Fruit fly (Drosophila melanogaster) whole organism, embryonic: ENCODE results near the gene CG17819.
A peak's percentile ranks its signal among the peaks of the same experiment; 100 is the strongest.

ENCODE experiments used
- ATbp ChIP-seq: fragments of 200-800 bp; sonication (Bioruptor generic); optimal IDR thresholded peaks from 2 replicates; lab custom pipeline; 2017; ENCODE audit warnings: missing biosample characterization, mild to moderate bottlenecking, missing genetic modification characterization, missing genetic modification reagents
- Asciz ChIP-seq: fragments of 200-800 bp; sonication (Bioruptor generic); optimal IDR thresholded peaks from 2 replicates; lab custom pipeline; 2017; ENCODE audit warnings: missing biosample characterization, mild to moderate bottlenecking, missing genetic modification characterization, missing genetic modification reagents
- Awh ChIP-seq: fragments of 200-800 bp; sonication (Bioruptor generic); IDR thresholded peaks from 2 replicates; pipeline ENCODE4, ENCODE4 v1.3.6; 2022; ENCODE audit warnings: missing biosample characterization, missing genetic modification characterization
- CG10209 ChIP-seq: fragments of 200-800 bp; sonication (Bioruptor generic); optimal IDR thresholded peaks from 3 replicates; lab custom pipeline; 2017; ENCODE audit warnings: missing biosample characterization, mild to moderate bottlenecking, missing genetic modification characterization, missing genetic modification reagents
- CG10431 ChIP-seq: fragments of 200-800 bp; sonication (Bioruptor generic); optimal IDR thresholded peaks from 3 replicates; lab custom pipeline; 2018; ENCODE audit warnings: missing biosample characterization, mild to moderate bottlenecking, missing genetic modification characterization
- CG10959 ChIP-seq: fragments of 200-800 bp; sonication (Bioruptor generic); IDR thresholded peaks from 2 replicates; pipeline ENCODE4 v1.3.6; 2022; ENCODE audit warnings: missing biosample characterization, missing genetic modification characterization
- CG11723 ChIP-seq: fragments of 200-800 bp; sonication (Bioruptor generic); optimal IDR thresholded peaks from 2 replicates; lab custom pipeline; 2017; ENCODE audit warnings: missing biosample characterization, mild to moderate bottlenecking, missing genetic modification characterization
- CG12769 ChIP-seq: fragments of 200-800 bp; sonication (Bioruptor generic); optimal IDR thresholded peaks from 2 replicates; lab custom pipeline; 2019; ENCODE audit warnings: missing biosample characterization, mild to moderate bottlenecking, missing genetic modification characterization, moderate library complexity
- CG12942 ChIP-seq: fragments of 200-800 bp; sonication (Bioruptor generic); optimal IDR thresholded peaks from 3 replicates; lab custom pipeline; 2016; ENCODE audit warnings: missing biosample characterization, missing genetic modification characterization
- CG14667 ChIP-seq: fragments of 200-800 bp; sonication (Bioruptor generic); IDR thresholded peaks from 2 replicates; pipeline ENCODE4 v1.3.6; 2022; ENCODE audit warnings: missing biosample characterization, missing genetic modification characterization
- CG14710 ChIP-seq: fragments of 200-800 bp; sonication (Bioruptor generic); optimal IDR thresholded peaks from 3 replicates; lab custom pipeline; 2019; ENCODE audit warnings: missing biosample characterization, mild to moderate bottlenecking, missing genetic modification characterization, moderate library complexity
- CG17328 ChIP-seq: fragments of 200-800 bp; sonication (Bioruptor generic); IDR thresholded peaks from 2 replicates; pipeline ENCODE4 v1.3.6; 2022; ENCODE audit warnings: missing biosample characterization, missing genetic modification characterization
- CG17361 ChIP-seq: fragments of 200-800 bp; sonication (Bioruptor generic); IDR thresholded peaks from 3 replicates; pipeline ENCODE4 v1.3.6; 2022; ENCODE audit warnings: missing biosample characterization, missing genetic modification characterization
- CG17829 ChIP-seq: fragments of 200-800 bp; optimal IDR thresholded peaks from 2 replicates; lab custom pipeline; 2019; ENCODE audit warnings: missing biosample characterization, mild to moderate bottlenecking, missing genetic modification characterization, moderate library complexity
- CG2202 ChIP-seq: fragments of 200-800 bp; sonication (Bioruptor generic); optimal IDR thresholded peaks from 2 replicates; lab custom pipeline; 2018; ENCODE audit warnings: missing biosample characterization, mild to moderate bottlenecking, missing genetic modification characterization
- CG2712 ChIP-seq: fragments of 200-800 bp; optimal IDR thresholded peaks from 3 replicates; lab custom pipeline; 2019; ENCODE audit warnings: missing biosample characterization, mild to moderate bottlenecking, missing genetic modification characterization, moderate library complexity
- CG2875 ChIP-seq: fragments of 200-800 bp; sonication (Bioruptor generic); optimal IDR thresholded peaks from 2 replicates; lab custom pipeline; 2017; ENCODE audit warnings: missing biosample characterization, mild to moderate bottlenecking, missing genetic modification characterization, missing genetic modification reagents
- CG31441 ChIP-seq: fragments of 200-800 bp; sonication (Bioruptor generic); IDR thresholded peaks from 2 replicates; pipeline ENCODE4 v1.3.6; 2022; ENCODE audit warnings: missing biosample characterization, missing genetic modification characterization
- CG34422 ChIP-seq: fragments of 200-800 bp; sonication (Bioruptor generic); IDR thresholded peaks from 3 replicates; pipeline ENCODE4 v1.3.6; 2022; ENCODE audit warnings: missing biosample characterization, missing genetic modification characterization
- CG6254 ChIP-seq: fragments of 200-800 bp; sonication (Bioruptor generic); optimal IDR thresholded peaks from 3 replicates; lab custom pipeline; 2017; ENCODE audit warnings: mild to moderate bottlenecking, missing biosample characterization, missing genetic modification reagents, missing genetic modification characterization
- CG6689 ChIP-seq: fragments of 200-800 bp; sonication (Bioruptor generic); IDR thresholded peaks from 2 replicates; pipeline ENCODE4 v1.3.6; 2022; ENCODE audit warnings: missing biosample characterization, missing genetic modification characterization
- CG6813 ChIP-seq: fragments of 200-800 bp; sonication (Bioruptor generic); optimal IDR thresholded peaks from 2 replicates; lab custom pipeline; 2017; ENCODE audit warnings: missing biosample characterization, missing genetic modification characterization, mild to moderate bottlenecking, moderate library complexity, missing genetic modification reagents
- CG7357 ChIP-seq: fragments of 200-800 bp; sonication (Bioruptor generic); IDR thresholded peaks from 3 replicates; pipeline ENCODE4 v1.3.6; 2022; ENCODE audit warnings: missing biosample characterization, missing genetic modification characterization
- Dref ChIP-seq: fragments of 200-800 bp; sonication (Bioruptor generic); IDR thresholded peaks from 2 replicates; pipeline ENCODE4 v1.3.6; 2022; ENCODE audit warnings: missing biosample characterization, missing genetic modification characterization
- Fer2 ChIP-seq: fragments of 200-800 bp; sonication (Bioruptor generic); optimal IDR thresholded peaks from 2 replicates; lab custom pipeline; 2018; ENCODE audit warnings: missing biosample characterization, mild to moderate bottlenecking, missing genetic modification characterization, moderate library complexity
- Lhr ChIP-seq: fragments of 200-800 bp; sonication (Bioruptor generic); optimal IDR thresholded peaks from 3 replicates; lab custom pipeline; 2017; ENCODE audit warnings: mild to moderate bottlenecking, missing biosample characterization, missing genetic modification reagents, missing genetic modification characterization
- Meics ChIP-seq: fragments of 200-800 bp; sonication (Bioruptor generic); optimal IDR thresholded peaks from 2 replicates; lab custom pipeline; 2017; ENCODE audit warnings: missing biosample characterization, mild to moderate bottlenecking, missing genetic modification characterization
- NK7.1 ChIP-seq: fragments of 200-800 bp; sonication (Bioruptor generic); optimal IDR thresholded peaks from 3 replicates; lab custom pipeline; 2016; ENCODE audit warnings: missing biosample characterization, missing genetic modification characterization
- Optix ChIP-seq: fragments of 200-800 bp; sonication (Bioruptor generic); IDR thresholded peaks from 3 replicates; pipeline ENCODE4 v1.3.6; 2022; ENCODE audit warnings: missing biosample characterization, missing genetic modification characterization
- Rfx ChIP-seq: fragments of 200-800 bp; sonication (Bioruptor generic); IDR thresholded peaks from 2 replicates; pipeline ENCODE4 v1.3.6; 2022; ENCODE audit warnings: missing biosample characterization, missing genetic modification characterization
- Taf1 ChIP-seq: fragments of 200-800 bp; sonication (Bioruptor generic); IDR thresholded peaks from 2 replicates; pipeline ENCODE4 v1.3.6; 2022; ENCODE audit warnings: missing biosample characterization, missing genetic modification characterization
- Xrp1 ChIP-seq: fragments of 200-800 bp; sonication (Bioruptor generic); IDR thresholded peaks from 2 replicates; pipeline ENCODE4 v1.3.6; 2022; ENCODE audit warnings: missing biosample characterization, missing genetic modification characterization
- crp ChIP-seq, 2 experiments: fragments of 200-800 bp; sonication (Bioruptor generic); optimal IDR thresholded peaks; 2 replicates in 1 of 2; 3 replicates in 1 of 2; lab custom pipeline; 2017; ENCODE audit warnings: missing biosample characterization in 2 of 2, missing genetic modification characterization in 2 of 2, mild to moderate bottlenecking in 1 of 2, moderate library complexity in 1 of 2
- en ChIP-seq: fragments of 200-800 bp; sonication (Bioruptor generic); optimal IDR thresholded peaks from 2 replicates; lab custom pipeline; 2016; ENCODE audit warnings: missing biosample characterization, missing genetic modification characterization
- fd102C ChIP-seq: fragments of 200-800 bp; sonication (Bioruptor generic); optimal IDR thresholded peaks from 2 replicates; lab custom pipeline; 2018; ENCODE audit warnings: missing biosample characterization, mild to moderate bottlenecking, missing genetic modification characterization, moderate library complexity
- fd3F ChIP-seq: fragments of 200-800 bp; sonication (Bioruptor generic); optimal IDR thresholded peaks from 2 replicates; lab custom pipeline; 2018; ENCODE audit warnings: missing biosample characterization, mild to moderate bottlenecking, missing genetic modification characterization, moderate library complexity
- fd64A ChIP-seq: fragments of 200-800 bp; sonication (Bioruptor generic); optimal IDR thresholded peaks from 3 replicates; lab custom pipeline; 2018; ENCODE audit warnings: missing biosample characterization, mild to moderate bottlenecking, missing genetic modification characterization
- gro ChIP-seq: fragments of 200-800 bp; sonication (Bioruptor generic); optimal IDR thresholded peaks from 2 replicates; lab custom pipeline; 2016; ENCODE audit warnings: missing biosample characterization, missing genetic modification characterization
- jing ChIP-seq: fragments of 200-800 bp; sonication (Bioruptor generic); optimal IDR thresholded peaks from 2 replicates; lab custom pipeline; 2018; ENCODE audit warnings: missing biosample characterization, mild to moderate bottlenecking, missing genetic modification characterization
- kah ChIP-seq: fragments of 200-800 bp; sonication (Bioruptor generic); optimal IDR thresholded peaks from 2 replicates; lab custom pipeline; 2018; ENCODE audit warnings: missing biosample characterization, mild to moderate bottlenecking, missing genetic modification characterization
- lilli ChIP-seq: fragments of 200-800 bp; sonication (Bioruptor generic); optimal IDR thresholded peaks from 3 replicates; lab custom pipeline; 2016; ENCODE audit warnings: missing biosample characterization, missing genetic modification characterization
- lmd ChIP-seq: fragments of 200-800 bp; sonication (Bioruptor generic); IDR thresholded peaks from 2 replicates; pipeline ENCODE4 v1.3.6; 2022; ENCODE audit warnings: missing biosample characterization, missing genetic modification characterization
- luna ChIP-seq: fragments of 200-800 bp; sonication (Bioruptor generic); optimal IDR thresholded peaks from 2 replicates; lab custom pipeline; 2016; ENCODE audit warnings: missing biosample characterization, missing genetic modification characterization
- nerfin-1 ChIP-seq: fragments of 200-800 bp; sonication (Bioruptor generic); optimal IDR thresholded peaks from 3 replicates; lab custom pipeline; 2019; ENCODE audit warnings: missing biosample characterization, mild to moderate bottlenecking, missing genetic modification characterization, moderate library complexity
- sqz ChIP-seq: fragments of 200-800 bp; sonication (Bioruptor generic); optimal IDR thresholded peaks from 3 replicates; lab custom pipeline; 2018; ENCODE audit warnings: missing biosample characterization, mild to moderate bottlenecking, missing genetic modification characterization
- stwl ChIP-seq: fragments of 200-800 bp; sonication (Bioruptor generic); optimal IDR thresholded peaks from 3 replicates; lab custom pipeline; 2018; ENCODE audit warnings: missing biosample characterization, mild to moderate bottlenecking, missing genetic modification characterization, moderate library complexity
- tin ChIP-seq: fragments of 200-800 bp; sonication (Bioruptor generic); optimal IDR thresholded peaks from 3 replicates; lab custom pipeline; 2016; ENCODE audit warnings: missing biosample characterization, missing genetic modification characterization
- trh ChIP-seq: fragments of 200-800 bp; sonication (Bioruptor generic); optimal IDR thresholded peaks from 2 replicates; lab custom pipeline; 2016; ENCODE audit warnings: missing biosample characterization, missing genetic modification characterization
- tx ChIP-seq: fragments of 200-800 bp; sonication (Bioruptor generic); optimal IDR thresholded peaks from 2 replicates; lab custom pipeline; 2016; ENCODE audit warnings: missing biosample characterization, missing genetic modification characterization
- wek ChIP-seq: fragments of 200-800 bp; sonication (Bioruptor generic); optimal IDR thresholded peaks from 3 replicates; lab custom pipeline; 2018; ENCODE audit warnings: missing biosample characterization, mild to moderate bottlenecking, missing genetic modification characterization, moderate library complexity
- zen ChIP-seq: fragments of 200-800 bp; sonication (Bioruptor generic); optimal IDR thresholded peaks from 3 replicates; lab custom pipeline; 2018; ENCODE audit warnings: missing biosample characterization, mild to moderate bottlenecking, missing genetic modification characterization, moderate library complexity

CG17819 gene

dm6 chr3R:21859509-21859908 lies 25.8 kb downstream of the CG17819 start (continued):
- TF ChIP-seq Lhr (GFP tag; lab: Kevin White, UChicago) (peak; percentile 8), Rfx (GFP tag; lab: Robert Waterston, UW) (no peak), CG11723 (peak; percentile 9), gro (GFP tag; lab: Kevin White, UChicago) (no peak), CG12942 (GFP tag; lab: Kevin White, UChicago) (peak; percentile 23), CG10209 (GFP tag; lab: Kevin White, UChicago) (peak; percentile 41), CG17361 (peak; percentile 61; the same call in 2 of the 3 replicates), CG10959 (peak; percentile 36), CG10431 (no peak), lmd (GFP tag; lab: Robert Waterston, UW) (0 out of 2 replicates have a peak, but pooled peaks have one; percentile 11), nerfin-1 (peak; percentile 46), fd102C (GFP tag; lab: Kevin White, UChicago) (peak; percentile 16), tin (GFP tag; lab: Kevin White, UChicago) (peak; percentile 51), kah (GFP tag; lab: Kevin White, UChicago) (no peak), sqz (GFP tag; lab: Kevin White, UChicago) (peak; percentile 22), CG17328 (GFP tag; lab: Robert Waterston, UW) (peak; percentile 53; the same call in 1 of the 2 replicates), CG2875 (GFP tag; lab: Kevin White, UChicago) (peak; percentile 16), Awh (GFP tag; lab: Robert Waterston, UW) (no peak), fd64A (GFP tag; lab: Kevin White, UChicago) (no peak), zen (tag; lab: Kevin White, UChicago) (peak; percentile 47), CG6254 (GFP tag; lab: Kevin White, UChicago) (peak; percentile 40), CG7357 (GFP tag; lab: Robert Waterston, UW) (0 out of 3 replicates have a peak, but pooled peaks have one; percentile 45), en (GFP tag; lab: Kevin White, UChicago) (no peak), CG34422 (0 out of 3 replicates have a peak, but pooled peaks have one; percentile 37), stwl (peak; percentile 14), fd3F (GFP tag; lab: Kevin White, UChicago) (no peak), tx (peak; percentile 36), Asciz (GFP tag; lab: Kevin White, UChicago) (peak; percentile 46), Fer2 (no peak), CG14710 (peak; percentile 53), jing (GFP tag; lab: Kevin White, UChicago) (peak; percentile 27), lilli (GFP tag; lab: Kevin White, UChicago) (peak; percentile 51), Taf1 (no peak), CG17829 (tag; lab: Kevin White, UChicago) (peak; percentile 79), crp (GFP tag; optimal IDR thresholded peaks at IDR 0.05; lab: Kevin White, UChicago) (no peak), Dref (no peak), Optix (GFP tag; lab: Robert Waterston, UW) (no peak), luna (GFP tag; lab: Kevin White, UChicago) (no peak), CG12769 (peak; percentile 14), CG2712 (tag; lab: Kevin White, UChicago) (peak; percentile 80), CG14667 (GFP tag; lab: Robert Waterston, UW) (no peak), ATbp (peak; percentile 64), CG2202 (tag; lab: Kevin White, UChicago) (peak; percentile 42), trh (GFP tag; lab: Kevin White, UChicago) (no peak), Meics (no peak), Xrp1 (peak; percentile 76), wek (GFP tag; lab: Kevin White, UChicago) (peak; percentile 6), CG6689 (GFP tag; lab: Robert Waterston, UW) (peak; percentile 48), CG31441 (GFP tag; lab: Robert Waterston, UW) (peak; percentile 63), NK7.1 (GFP tag; lab: Kevin White, UChicago) (no peak), CG6813 (no peak)
